Fruit fly (Drosophila melanogaster): ENCODE results near the gene CG18178.

Gene CG18178

dm6 chr3L:9696650-9697526 is 22.1 kb downstream of the CG18178 start, which contains the start of gene Prps (continued):
- peak; percentile 42 for TF ChIP-seq salm (tag; optimal IDR thresholded peaks at IDR 0.05)
- TF ChIP-seq Sox102F (GFP tag; optimal IDR thresholded peaks at IDR 0.05), result peak; percentile 62
- peak; percentile 47 for TF ChIP-seq CG8944 (GFP tag; optimal IDR thresholded peaks at IDR 0.05)
- no peak for TF ChIP-seq zf30C (GFP tag; optimal IDR thresholded peaks at IDR 0.05)
- peak in 1 of 2 experiments; percentile 80 for TF ChIP-seq Eip74EF (GFP tag; optimal IDR thresholded peaks at IDR 0.05)
- no peak for TF ChIP-seq crol (GFP tag; IDR thresholded peaks at IDR 0.05)
- TF ChIP-seq ERR (GFP tag; optimal IDR thresholded peaks at IDR 0.05), result peak; percentile 72
- TF ChIP-seq C15 (GFP tag; IDR thresholded peaks at IDR 0.05), result peak; percentile 64; the same call in 1 of the 3 replicates
- no peak for TF ChIP-seq gfzf (GFP tag; optimal IDR thresholded peaks at IDR 0.05)
- TF ChIP-seq onecut (GFP tag; IDR thresholded peaks at IDR 0.05), result peak; percentile 79
- no peak for TF ChIP-seq tup (GFP tag; optimal IDR thresholded peaks at IDR 0.05)
- TF ChIP-seq HmgZ (tag; optimal IDR thresholded peaks at IDR 0.05), result peak; percentile 79
- no peak for TF ChIP-seq pita (GFP tag; optimal IDR thresholded peaks at IDR 0.05)
- TF ChIP-seq ftz-f1 (GFP tag; optimal IDR thresholded peaks at IDR 0.05), result no peak
- TF ChIP-seq Doc2 (GFP tag; IDR thresholded peaks at IDR 0.05), result no peak
- TF ChIP-seq CG4707 (GFP tag; optimal IDR thresholded peaks at IDR 0.05), result no peak
- TF ChIP-seq eve (GFP tag; optimal IDR thresholded peaks at IDR 0.05), result no peak
- peak; percentile 43; the same call in 1 of the 3 replicates for TF ChIP-seq CG11560 (tag; IDR thresholded peaks at IDR 0.05)
- TF ChIP-seq CG33557 (GFP tag; optimal IDR thresholded peaks at IDR 0.05), result peak; percentile 16
- TF ChIP-seq Dek (tag; optimal IDR thresholded peaks at IDR 0.05), result peak; percentile 68
- peak; percentile 3 for TF ChIP-seq CG3065 (GFP tag; optimal IDR thresholded peaks at IDR 0.05)
- peak; percentile 61; the same call in 1 of the 3 replicates for TF ChIP-seq CG11093 (GFP tag; IDR thresholded peaks at IDR 0.05)
- peak; percentile 37 for TF ChIP-seq NC2α (GFP tag; optimal IDR thresholded peaks at IDR 0.05)
- TF ChIP-seq peb (GFP tag; IDR thresholded peaks at IDR 0.05), result peak; percentile 66
- peak; percentile 35 for TF ChIP-seq Atf3 (GFP tag; optimal IDR thresholded peaks at IDR 0.05)
- no peak for TF ChIP-seq zen2 (GFP tag; IDR thresholded peaks at IDR 0.05; ENCODE audit: partially characterized antibody)
- TF ChIP-seq E2f1 (GFP tag; IDR thresholded peaks at IDR 0.05), result peak; percentile 81
- peak; percentile 51 for TF ChIP-seq CG4328 (GFP tag; optimal IDR thresholded peaks at IDR 0.05)
- peak; percentile 60 for TF ChIP-seq fd96Cb (tag; optimal IDR thresholded peaks at IDR 0.05)
- no peak for TF ChIP-seq CG1832 (GFP tag; optimal IDR thresholded peaks at IDR 0.05)
- peak; percentile 25 for TF ChIP-seq CG5180 (GFP tag; optimal IDR thresholded peaks at IDR 0.05)
- peak; percentile 53 for TF ChIP-seq sd (tag; optimal IDR thresholded peaks at IDR 0.05)
- peak; percentile 51; the same call in 1 of the 2 replicates for TF ChIP-seq MBD-R2 (GFP tag; IDR thresholded peaks at IDR 0.05)
- TF ChIP-seq Bdp1 (GFP tag; optimal IDR thresholded peaks at IDR 0.05), result peak; percentile 6
- TF ChIP-seq CG8924 (tag; optimal IDR thresholded peaks at IDR 0.05), result peak; percentile 56
- TF ChIP-seq al (GFP tag; IDR thresholded peaks at IDR 0.05), result peak; percentile 64; the same call in 1 of the 2 replicates
- TF ChIP-seq Nf-YC (tag; optimal IDR thresholded peaks at IDR 0.05), result peak; percentile 68
- TF ChIP-seq CG2678 (tag; optimal IDR thresholded peaks at IDR 0.05), result peak; percentile 76
- TF ChIP-seq Hr78 (GFP tag; optimal IDR thresholded peaks at IDR 0.05), result peak in 1 of 2 experiments; percentile 18
- peak; percentile 59 for TF ChIP-seq Asciz (GFP tag; optimal IDR thresholded peaks at IDR 0.05)
- TF ChIP-seq h (optimal IDR thresholded peaks at IDR 0.05), result no peak
- peak; percentile 41 for TF ChIP-seq Ets97D (GFP tag; optimal IDR thresholded peaks at IDR 0.05)
- TF ChIP-seq Med (GFP tag), result peak; percentile 97
- TF ChIP-seq lov (optimal IDR thresholded peaks at IDR 0.05), result no peak
- TF ChIP-seq lov (GFP tag; IDR thresholded peaks at IDR 0.05), result peak; percentile 78; the same call in 2 of the 3 replicates
- no peak for TF ChIP-seq CG10462 (GFP tag; optimal IDR thresholded peaks at IDR 0.05)
- TF ChIP-seq CG4360 (GFP tag; IDR thresholded peaks at IDR 0.05), result peak; percentile 36; the same call in 1 of the 2 replicates
- TF ChIP-seq Bgb (GFP tag; IDR thresholded peaks at IDR 0.05; ENCODE audit: partially characterized antibody), result no peak; the same call in 1 of the 2 replicates

All from whole organism, embryonic.